Worm (Caenorhabditis elegans): ENCODE data around the gene hlh-34.

ce11 chrV:13744901-13745300 lies 37.7 kb upstream of the hlh-34 start, which contains the start of gene F35E12.9:
- TF ChIP-seq pha-4 (GFP tag; IDR thresholded peaks at IDR 0.05) (no peak), pha-4 (tag; optimal IDR thresholded peaks at IDR 0.05) (no peak), fkh-10 (GFP tag; optimal IDR thresholded peaks at IDR 0.05) (no peak)
